Fruit fly (Drosophila melanogaster) whole organism, embryonic: ENCODE measurements around the gene CG15449.
A peak's percentile ranks its signal among the peaks of the same experiment; 100 is the strongest.

ENCODE experiments used
- Adf1 ChIP-seq: fragments of 200-800 bp; sonication (Bioruptor generic); IDR thresholded peaks from 2 replicates; pipeline ENCODE4 v1.3.6; 2022; ENCODE audit warnings: missing biosample characterization, missing genetic modification characterization
- Atf-2 ChIP-seq: fragments of 200-800 bp; sonication (Bioruptor generic); optimal IDR thresholded peaks from 2 replicates; lab custom pipeline; 2016; ENCODE audit warnings: missing biosample characterization, missing genetic modification characterization
- CG10209 ChIP-seq: fragments of 200-800 bp; sonication (Bioruptor generic); optimal IDR thresholded peaks from 3 replicates; lab custom pipeline; 2017; ENCODE audit warnings: missing biosample characterization, mild to moderate bottlenecking, missing genetic modification characterization, missing genetic modification reagents
- CG10321 ChIP-seq: fragments of 200-800 bp; sonication (Bioruptor generic); IDR thresholded peaks from 2 replicates; pipeline ENCODE4 v1.3.6; 2022; ENCODE audit warnings: missing biosample characterization, missing genetic modification characterization
- CG12391 ChIP-seq: fragments of 200-800 bp; sonication (Bioruptor generic); optimal IDR thresholded peaks from 3 replicates; lab custom pipeline; 2018; ENCODE audit warnings: missing biosample characterization, mild to moderate bottlenecking, missing genetic modification characterization, moderate library complexity
- CG14965 ChIP-seq: fragments of 200-800 bp; sonication (Bioruptor generic); optimal IDR thresholded peaks from 2 replicates; lab custom pipeline; 2016; ENCODE audit warnings: missing biosample characterization, missing genetic modification characterization, borderline replicate concordance
- CG17361 ChIP-seq: fragments of 200-800 bp; sonication (Bioruptor generic); IDR thresholded peaks from 3 replicates; pipeline ENCODE4 v1.3.6; 2022; ENCODE audit warnings: missing biosample characterization, missing genetic modification characterization
- CG17385 ChIP-seq: fragments of 200-800 bp; sonication (Bioruptor generic); optimal IDR thresholded peaks from 3 replicates; lab custom pipeline; 2018; ENCODE audit warnings: missing biosample characterization, mild to moderate bottlenecking, missing genetic modification characterization
- CG17568 ChIP-seq: fragments of 200-800 bp; sonication (Bioruptor generic); optimal IDR thresholded peaks from 2 replicates; lab custom pipeline; 2018; ENCODE audit warnings: missing biosample characterization, mild to moderate bottlenecking, missing genetic modification characterization, moderate library complexity
- CG17912 ChIP-seq: fragments of 200-800 bp; sonication (Bioruptor generic); optimal IDR thresholded peaks from 2 replicates; lab custom pipeline; 2018; ENCODE audit warnings: missing biosample characterization, mild to moderate bottlenecking, missing genetic modification characterization
- CG31365 ChIP-seq: fragments of 200-800 bp; sonication (Bioruptor generic); optimal IDR thresholded peaks from 2 replicates; lab custom pipeline; 2018; ENCODE audit warnings: missing biosample characterization, mild to moderate bottlenecking, missing genetic modification characterization
- CG32532 ChIP-seq: fragments of 200-800 bp; sonication (Bioruptor generic); IDR thresholded peaks from 2 replicates; pipeline ENCODE4 v1.3.6; 2022; ENCODE audit warnings: missing biosample characterization, missing genetic modification characterization
- CG4617 ChIP-seq: fragments of 200-800 bp; sonication (Bioruptor generic); optimal IDR thresholded peaks from 3 replicates; lab custom pipeline; 2016; ENCODE audit warnings: missing biosample characterization, missing genetic modification characterization, borderline replicate concordance
- CG5180 ChIP-seq: fragments of 200-800 bp; sonication (Bioruptor generic); optimal IDR thresholded peaks from 3 replicates; lab custom pipeline; 2017; ENCODE audit warnings: missing biosample characterization, missing genetic modification characterization, mild to moderate bottlenecking, moderate library complexity, missing genetic modification reagents
- CG8281 ChIP-seq: fragments of 200-800 bp; sonication (Bioruptor generic); optimal IDR thresholded peaks from 2 replicates; lab custom pipeline; 2018; ENCODE audit warnings: missing biosample characterization, mild to moderate bottlenecking, missing genetic modification characterization, moderate library complexity
- CTCF ChIP-seq: fragments of 200-800 bp; sonication (Bioruptor generic); optimal IDR thresholded peaks from 2 replicates; lab custom pipeline; 2017; ENCODE audit warnings: missing biosample characterization, mild to moderate bottlenecking, missing genetic modification characterization, moderate library complexity
- CoRest ChIP-seq: fragments of 200-800 bp; sonication (Bioruptor generic); optimal IDR thresholded peaks from 3 replicates; lab custom pipeline; 2018; ENCODE audit warnings: missing biosample characterization, mild to moderate bottlenecking, missing genetic modification characterization, moderate library complexity
- D ChIP-seq, 2 experiments: fragments of 200-800 bp in 1 of 2; fragments of >200 bp in 1 of 2; sonication (Bioruptor generic) in 1 of 2; optimal IDR thresholded peaks; 2 replicates in 1 of 2; 3 replicates in 1 of 2; lab custom pipeline; 2017; ENCODE audit warnings: mild to moderate bottlenecking in 1 of 2, missing biosample characterization in 1 of 2, missing genetic modification characterization in 1 of 2, missing genetic modification reagents in 1 of 2
- D19A ChIP-seq: fragments of 200-800 bp; optimal IDR thresholded peaks from 3 replicates; lab custom pipeline; 2019; ENCODE audit warnings: missing biosample characterization, mild to moderate bottlenecking, missing genetic modification characterization, moderate library complexity
- Drgx ChIP-seq: fragments of 200-800 bp; sonication (Bioruptor generic); IDR thresholded peaks from 2 replicates; pipeline ENCODE4 v1.3.6; 2022; ENCODE audit warnings: missing biosample characterization, missing genetic modification characterization
- Elba2 ChIP-seq: fragments of 200-800 bp; sonication (Bioruptor generic); optimal IDR thresholded peaks from 3 replicates; lab custom pipeline; 2016; ENCODE audit warnings: missing biosample characterization, missing genetic modification characterization
- HLHmδ ChIP-seq: fragments of 200-800 bp; sonication (Bioruptor generic); optimal IDR thresholded peaks from 2 replicates; lab custom pipeline; 2018; ENCODE audit warnings: missing biosample characterization, mild to moderate bottlenecking, missing genetic modification characterization, moderate library complexity
- Hr39 ChIP-seq: fragments of >200 bp; optimal IDR thresholded peaks from 2 replicates; lab custom pipeline; 2017
- MBD-R2 ChIP-seq: fragments of 200-800 bp; sonication (Bioruptor generic); IDR thresholded peaks from 2 replicates; pipeline ENCODE4 v1.3.6; 2022; ENCODE audit warnings: missing biosample characterization, missing genetic modification characterization
- Nf-YB ChIP-seq: fragments of 200-800 bp; sonication (Bioruptor generic); optimal IDR thresholded peaks from 3 replicates; lab custom pipeline; 2019; ENCODE audit warnings: missing biosample characterization, mild to moderate bottlenecking, missing genetic modification characterization, moderate library complexity
- Nf-YC ChIP-seq: fragments of 200-800 bp; optimal IDR thresholded peaks from 3 replicates; lab custom pipeline; 2019; ENCODE audit warnings: missing biosample characterization, mild to moderate bottlenecking, missing genetic modification characterization, moderate library complexity
- Scr ChIP-seq: fragments of 200-800 bp; sonication (Bioruptor generic); IDR thresholded peaks from 2 replicates; pipeline ENCODE4 v1.3.6; 2022; ENCODE audit warnings: missing biosample characterization, missing genetic modification characterization; ENCODE audit not compliant: partially characterized antibody
- Spps ChIP-seq: fragments of 200-800 bp; sonication (Bioruptor generic); optimal IDR thresholded peaks from 2 replicates; lab custom pipeline; 2018; ENCODE audit warnings: missing biosample characterization, mild to moderate bottlenecking, missing genetic modification characterization
- Trl ChIP-seq, 3 experiments: fragments of >200 bp in 2 of 3; fragments of 200-800 bp in 1 of 3; sonication (Bioruptor generic) in 1 of 3; optimal IDR thresholded peaks; 2 replicates in 1 of 3; 3 replicates in 2 of 3; lab custom pipeline; 2016 to 2017; ENCODE audit warnings: missing biosample characterization in 1 of 3, missing genetic modification characterization in 1 of 3
- bab2 ChIP-seq: fragments of 200-800 bp; sonication (Bioruptor generic); optimal IDR thresholded peaks from 2 replicates; lab custom pipeline; 2016; ENCODE audit warnings: missing biosample characterization, missing genetic modification characterization
- croc ChIP-seq: fragments of 200-800 bp; sonication (Bioruptor generic); conservative IDR thresholded peaks from 3 replicates; pipeline ENCODE4 v1.3.6; 2022; ENCODE audit warnings: missing biosample characterization, missing genetic modification characterization
- dimm ChIP-seq: fragments of 200-800 bp; sonication (Bioruptor generic); IDR thresholded peaks from 2 replicates; pipeline ENCODE4 v1.3.6; 2022; ENCODE audit warnings: missing biosample characterization, missing genetic modification characterization
- ewg ChIP-seq: fragments of 200-800 bp; sonication (Bioruptor generic); optimal IDR thresholded peaks from 3 replicates; lab custom pipeline; 2017; ENCODE audit warnings: mild to moderate bottlenecking, missing biosample characterization, missing genetic modification reagents, missing genetic modification characterization
- gcm ChIP-seq: fragments of 200-800 bp; sonication (Bioruptor generic); optimal IDR thresholded peaks from 2 replicates; lab custom pipeline; 2019; ENCODE audit warnings: missing biosample characterization, mild to moderate bottlenecking, missing genetic modification characterization, moderate library complexity
- insv ChIP-seq, 2 experiments: fragments of 200-800 bp; sonication (Bioruptor generic); optimal IDR thresholded peaks; 3 replicates each; lab custom pipeline; 2016 to 2018; ENCODE audit warnings: missing biosample characterization in 2 of 2, missing genetic modification characterization in 2 of 2
- nom ChIP-seq: fragments of 200-800 bp; sonication (Bioruptor generic); optimal IDR thresholded peaks from 2 replicates; lab custom pipeline; 2017; ENCODE audit warnings: missing biosample characterization, missing genetic modification characterization, mild to moderate bottlenecking, moderate library complexity, missing genetic modification reagents
- otp ChIP-seq: fragments of 200-800 bp; sonication (Bioruptor generic); IDR thresholded peaks from 3 replicates; pipeline ENCODE4, ENCODE4 v1.3.6; 2022; ENCODE audit warnings: missing biosample characterization, missing genetic modification characterization
- p53 ChIP-seq: fragments of 200-800 bp; sonication (Bioruptor generic); optimal IDR thresholded peaks from 2 replicates; lab custom pipeline; 2016; ENCODE audit warnings: missing biosample characterization, missing genetic modification characterization
- pan ChIP-seq, 4 experiments: fragments of >200 bp in 3 of 4; fragments of 200-800 bp in 1 of 4; sonication (Bioruptor generic) in 1 of 4; optimal IDR thresholded peaks in 3 of 4; IDR thresholded peaks in 1 of 4; 2 replicates each; pipeline versions ENCODE4 v1.3.6 to Lab custom; 2017 to 2022; ENCODE audit warnings: missing biosample characterization in 2 of 4, missing genetic modification characterization in 2 of 4, mixed read lengths in 1 of 4
- pfk ChIP-seq: fragments of 200-800 bp; sonication (Bioruptor generic); optimal IDR thresholded peaks from 2 replicates; lab custom pipeline; 2018; ENCODE audit warnings: missing biosample characterization, mild to moderate bottlenecking, missing genetic modification characterization, moderate library complexity
- schlank ChIP-seq: fragments of 200-800 bp; sonication (Bioruptor generic); optimal IDR thresholded peaks from 2 replicates; lab custom pipeline; 2018; ENCODE audit warnings: missing biosample characterization, mild to moderate bottlenecking, missing genetic modification characterization
- sens ChIP-seq: fragments of 200-800 bp; sonication (Bioruptor generic); peaks from one replicate; lab custom pipeline; 2016; ENCODE audit warnings: missing biosample characterization, missing genetic modification characterization
- slbo ChIP-seq: fragments of 200-800 bp; sonication (Bioruptor generic); IDR thresholded peaks from 2 replicates; pipeline ENCODE4 v1.3.6; 2022; ENCODE audit warnings: missing biosample characterization, missing genetic modification characterization
- slou ChIP-seq: fragments of 200-800 bp; sonication (Bioruptor generic); optimal IDR thresholded peaks from 3 replicates; lab custom pipeline; 2016; ENCODE audit warnings: missing biosample characterization, missing genetic modification characterization
- sr ChIP-seq: fragments of 200-800 bp; sonication (Bioruptor generic); IDR thresholded peaks from 3 replicates; pipeline ENCODE4 v1.3.6; 2022; ENCODE audit warnings: missing biosample characterization, missing genetic modification characterization
- unc-4 ChIP-seq: fragments of 200-800 bp; sonication (Bioruptor generic); IDR thresholded peaks from 2 replicates; pipeline ENCODE4 v1.3.6; 2022; ENCODE audit warnings: missing biosample characterization, missing genetic modification characterization; ENCODE audit not compliant: partially characterized antibody

CG15449 gene

DNA sequence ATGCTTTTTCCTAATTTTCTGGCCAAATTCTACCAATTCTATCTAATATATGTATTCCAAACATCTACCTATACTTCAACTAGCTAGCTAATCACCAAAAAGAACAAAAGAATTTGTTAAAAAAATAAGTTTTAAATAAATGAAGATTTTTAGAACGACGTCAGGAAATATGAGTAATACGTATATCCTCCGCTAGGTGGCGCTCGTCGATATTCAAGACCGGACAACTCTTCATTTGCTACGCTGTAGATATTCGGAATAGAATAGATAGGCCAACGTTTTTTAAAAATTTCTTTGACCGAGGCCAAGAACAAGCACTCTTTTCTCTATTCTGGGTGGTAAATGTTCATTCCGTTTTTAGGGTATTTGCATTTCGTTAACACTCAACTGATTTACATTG is 18.0 kb upstream of the CG15449 start:
- TF ChIP-seq CTCF (GFP tag; lab: Kevin White, UChicago) (peak; percentile 84), Hr39 (lab: Kevin White, UChicago) (no peak)

DNA sequence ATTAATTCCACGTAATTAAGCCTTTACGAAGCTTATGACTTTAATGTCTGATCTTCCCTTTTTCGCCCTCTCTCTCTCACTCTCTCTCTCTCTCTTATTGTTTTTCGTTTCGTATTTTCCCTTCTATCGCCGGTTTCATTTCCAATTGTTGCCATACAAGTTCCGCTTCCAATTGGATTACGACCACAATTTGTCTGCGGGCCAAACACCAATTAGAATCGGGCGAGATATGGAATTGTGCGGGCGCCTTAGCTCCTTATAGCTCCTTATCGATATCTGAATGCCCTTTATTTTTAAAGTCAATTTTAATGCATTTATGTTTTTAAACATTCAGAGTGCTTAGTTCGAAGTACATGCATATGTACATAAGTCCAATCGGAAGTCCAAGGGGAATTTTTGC is 16.3 kb upstream of the CG15449 start:
- TF ChIP-seq Adf1 (GFP tag; lab: Robert Waterston, UW) (no peak), gcm (GFP tag; lab: Kevin White, UChicago) (peak; percentile 64), D19A (tag; lab: Kevin White, UChicago) (peak; percentile 63), pfk (GFP tag; lab: Kevin White, UChicago) (peak; percentile 24), bab2 (GFP tag; lab: Kevin White, UChicago) (no peak), CG8281 (tag; lab: Kevin White, UChicago) (no peak), Nf-YC (tag; lab: Kevin White, UChicago) (peak; percentile 39), CG10209 (GFP tag; lab: Kevin White, UChicago) (no peak), Trl (optimal IDR thresholded peaks at IDR 0.05; lab: Kevin White, UChicago) (peak; percentile 20 to 28), Trl (GFP tag; optimal IDR thresholded peaks at IDR 0.05; lab: Kevin White, UChicago) (no peak), CG5180 (GFP tag; lab: Kevin White, UChicago) (no peak), Elba2 (peak; percentile 87), otp (GFP tag; lab: Robert Waterston, UW) (no peak), insv (GFP tag; optimal IDR thresholded peaks at IDR 0.05; lab: Kevin White, UChicago) (peak; percentile 77 to 96), CG4617 (GFP tag; lab: Kevin White, UChicago) (no peak), CoRest (tag; lab: Kevin White, UChicago) (no peak), Nf-YB (GFP tag; lab: Kevin White, UChicago) (peak; percentile 51)
- TF ChIP-seq, all 482 proteins: peak for 8

DNA sequence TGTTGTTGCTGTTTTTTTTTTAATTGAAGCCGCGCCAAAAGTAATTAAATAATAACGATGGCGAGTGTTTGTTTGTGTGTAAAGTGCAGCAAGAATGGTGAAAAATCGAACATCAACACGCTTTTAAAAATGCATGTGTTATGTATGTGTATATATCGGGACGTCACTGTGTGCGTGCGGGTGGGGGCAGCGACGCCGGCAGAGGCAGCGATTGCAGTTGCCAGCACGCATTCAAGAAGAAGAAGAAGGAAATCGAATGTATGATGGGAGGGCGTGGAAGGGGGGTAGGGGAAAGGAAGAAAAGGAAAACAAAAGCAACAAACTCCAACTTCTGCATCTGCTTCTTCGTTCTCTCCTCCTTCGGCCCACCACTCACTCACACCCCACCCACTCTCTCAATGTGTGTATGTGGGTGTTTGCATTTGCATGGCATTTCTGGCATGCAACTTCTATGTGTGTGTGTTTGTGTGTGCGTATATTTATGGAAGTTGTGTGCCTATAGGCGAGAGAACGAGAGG is 14.6 kb upstream of the CG15449 start:
- TF ChIP-seq CG12391 = no peak
- TF ChIP-seq pan (optimal IDR thresholded peaks at IDR 0.05; lab: Kevin White, UChicago) = no peak
- no peak for TF ChIP-seq pan (GFP tag; optimal IDR thresholded peaks at IDR 0.05 in 1 of 2, IDR thresholded peaks at IDR 0.05 in 1 of 2)
- TF ChIP-seq CG32532 (GFP tag; lab: Robert Waterston, UW) = no peak
- no peak for TF ChIP-seq CG31365 (tag; lab: Kevin White, UChicago)
- TF ChIP-seq CG17361 (GFP tag; lab: Robert Waterston, UW) = no peak
- TF ChIP-seq p53 (GFP tag; lab: Kevin White, UChicago) = no peak
- no peak for TF ChIP-seq dimm (GFP tag; lab: Robert Waterston, UW)
- TF ChIP-seq unc-4 (GFP tag; lab: Robert Waterston, UW) = no peak
- TF ChIP-seq MBD-R2 (GFP tag; lab: Robert Waterston, UW) = no peak
- peak; percentile 61; the same call in 2 of the 3 replicates for TF ChIP-seq sr
- TF ChIP-seq HLHmδ (GFP tag; lab: Kevin White, UChicago) = peak; percentile 16
- TF ChIP-seq Trl (optimal IDR thresholded peaks at IDR 0.05; lab: Kevin White, UChicago) = peak in 1 of 2 experiments; percentile 5
- TF ChIP-seq Trl (GFP tag; optimal IDR thresholded peaks at IDR 0.05; lab: Kevin White, UChicago) = no peak
- no peak for TF ChIP-seq CG14965 (GFP tag; lab: Kevin White, UChicago)
- TF ChIP-seq Atf-2 = no peak
- no peak for TF ChIP-seq CG17568 (GFP tag; lab: Kevin White, UChicago)
- TF ChIP-seq CG17385 (GFP tag; lab: Kevin White, UChicago) = peak; percentile 85
- no peak for TF ChIP-seq Spps (tag; lab: Kevin White, UChicago)
- no peak for TF ChIP-seq CG17912 (GFP tag; lab: Kevin White, UChicago)
- no peak for TF ChIP-seq slbo (GFP tag; lab: Robert Waterston, UW)
- no peak for TF ChIP-seq Scr (GFP tag; lab: Robert Waterston, UW)
- TF ChIP-seq slou = no peak
- TF ChIP-seq CG10321 (GFP tag; lab: Robert Waterston, UW) = no peak
- TF ChIP-seq ewg (GFP tag; lab: Kevin White, UChicago) = no peak
- TF ChIP-seq D (optimal IDR thresholded peaks at IDR 0.05; lab: Kevin White, UChicago) = no peak
- TF ChIP-seq D (GFP tag; optimal IDR thresholded peaks at IDR 0.05; lab: Kevin White, UChicago) = no peak
- TF ChIP-seq sens (GFP tag; lab: Kevin White, UChicago) = peak; percentile 53
- TF ChIP-seq croc (GFP tag; lab: Robert Waterston, UW) = no peak
- TF ChIP-seq Drgx (GFP tag; lab: Robert Waterston, UW) = peak; percentile 44; the same call in 1 of the 2 replicates
- TF ChIP-seq nom (GFP tag; lab: Kevin White, UChicago) = peak; percentile 72
- no peak for TF ChIP-seq schlank (tag; lab: Kevin White, UChicago)
